Fruit fly (Drosophila melanogaster) whole organism, embryonic: ENCODE results near the gene Pex14.

ENCODE experiments used
- CG12236 ChIP-seq: fragments of 200-800 bp; sonication (Bioruptor generic); optimal IDR thresholded peaks from 2 replicates; lab custom pipeline; 2016; ENCODE audit warnings: missing biosample characterization, missing genetic modification characterization
- CG12942 ChIP-seq: fragments of 200-800 bp; sonication (Bioruptor generic); optimal IDR thresholded peaks from 3 replicates; lab custom pipeline; 2016; ENCODE audit warnings: missing biosample characterization, missing genetic modification characterization
- CG2199 ChIP-seq: fragments of 200-800 bp; sonication (Bioruptor generic); IDR thresholded peaks from 3 replicates; pipeline ENCODE4 v1.3.6; 2022; ENCODE audit warnings: missing biosample characterization, missing genetic modification characterization
- CG8359 ChIP-seq: fragments of 200-800 bp; sonication (Bioruptor generic); optimal IDR thresholded peaks from 2 replicates; lab custom pipeline; 2017; ENCODE audit warnings: missing biosample characterization, mild to moderate bottlenecking, missing genetic modification characterization, borderline replicate concordance
- Dip2 ChIP-seq: fragments of 200-800 bp; sonication (Bioruptor generic); IDR thresholded peaks from 2 replicates; pipeline ENCODE4 v1.3.6; 2022; ENCODE audit warnings: missing biosample characterization, missing genetic modification characterization
- Ets65A ChIP-seq: fragments of 200-800 bp; sonication (Bioruptor generic); peaks from one replicate; lab custom pipeline; 2016; ENCODE audit warnings: missing biosample characterization, missing genetic modification characterization
- Mad ChIP-seq: fragments of 200-800 bp; sonication (Bioruptor generic); optimal IDR thresholded peaks from 2 replicates; lab custom pipeline; 2016; ENCODE audit warnings: missing biosample characterization, missing genetic modification characterization
- NFAT ChIP-seq: fragments of 200-800 bp; sonication (Bioruptor generic); IDR thresholded peaks from 2 replicates; pipeline ENCODE4 v1.3.6; 2022; ENCODE audit warnings: missing biosample characterization, missing genetic modification characterization
- dmrt99B ChIP-seq: fragments of 200-800 bp; sonication (Bioruptor generic); optimal IDR thresholded peaks from 2 replicates; lab custom pipeline; 2018; ENCODE audit warnings: missing biosample characterization, mild to moderate bottlenecking, missing genetic modification characterization, moderate library complexity
- eyg ChIP-seq: fragments of 200-800 bp; sonication (Bioruptor generic); optimal IDR thresholded peaks from 3 replicates; lab custom pipeline; 2016; ENCODE audit warnings: missing biosample characterization, missing genetic modification characterization
- fd3F ChIP-seq: fragments of 200-800 bp; sonication (Bioruptor generic); optimal IDR thresholded peaks from 2 replicates; lab custom pipeline; 2018; ENCODE audit warnings: missing biosample characterization, mild to moderate bottlenecking, missing genetic modification characterization, moderate library complexity
- slp2 ChIP-seq: fragments of 200-800 bp; sonication (Bioruptor generic); optimal IDR thresholded peaks from 2 replicates; lab custom pipeline; 2016; ENCODE audit warnings: missing biosample characterization, missing genetic modification characterization
- tgo ChIP-seq: fragments of 200-800 bp; sonication (Bioruptor generic); IDR thresholded peaks from 3 replicates; pipeline ENCODE4 v1.3.6; 2022; ENCODE audit warnings: missing biosample characterization, missing genetic modification characterization

DNA sequence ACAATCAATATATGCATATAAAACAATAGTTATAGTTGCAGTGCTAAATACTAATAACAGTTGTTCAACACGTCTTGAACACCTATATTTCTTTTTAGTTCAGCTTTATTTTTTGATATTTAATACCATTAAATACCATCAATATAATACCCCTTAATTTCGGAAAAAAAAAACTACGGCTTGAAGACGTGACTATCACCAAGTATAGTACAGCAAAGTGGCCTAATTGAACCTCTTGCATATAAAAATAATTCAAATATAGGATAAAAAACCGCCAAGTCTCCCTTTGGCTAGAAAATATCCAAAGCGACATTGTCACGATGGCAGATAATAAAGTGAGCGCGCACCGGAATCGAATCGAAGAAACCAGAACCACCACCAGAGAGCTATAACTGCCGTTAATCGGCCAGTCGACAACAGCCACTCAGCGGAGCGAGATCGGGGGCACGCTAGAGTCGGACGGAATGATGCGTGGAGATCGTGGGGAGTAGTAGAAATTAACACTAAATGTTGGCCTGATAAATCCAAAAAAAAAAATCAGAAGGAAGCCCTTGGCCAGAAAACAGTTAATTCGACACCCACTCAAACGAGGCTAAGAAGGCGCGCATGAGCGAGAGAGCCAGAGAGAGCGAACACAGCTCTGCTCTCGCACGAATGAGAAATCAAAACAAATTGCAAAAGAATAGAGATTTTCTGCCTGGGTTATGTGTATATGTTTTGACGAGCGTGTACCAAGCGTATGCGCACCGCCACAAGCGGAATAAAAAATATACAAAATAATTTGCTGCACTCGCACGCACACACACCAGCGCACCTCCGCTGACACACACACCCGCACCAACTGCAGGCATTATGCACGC is 6.4 kb downstream of the Pex14 start:
- TF ChIP-seq CG8359 (GFP tag; lab: Kevin White, UChicago) (no peak), CG12942 (GFP tag; lab: Kevin White, UChicago) (no peak), CG12236 (GFP tag; lab: Kevin White, UChicago) (no peak), Dip2 (GFP tag; lab: Robert Waterston, UW) (no peak), Mad (GFP tag; lab: Kevin White, UChicago) (no peak), fd3F (no peak), tgo (GFP tag; lab: Robert Waterston, UW) (no peak; the same call in 2 of the 3 replicates), Ets65A (GFP tag; lab: Kevin White, UChicago) (peak; percentile 26), CG2199 (peak; percentile 81; the same call in 2 of the 3 replicates), NFAT (GFP tag; lab: Robert Waterston, UW) (0 out of 2 replicates have a peak, but pooled peaks have one; percentile 36), eyg (GFP tag; lab: Kevin White, UChicago) (no peak), dmrt99B (tag; lab: Kevin White, UChicago) (peak; percentile 37), slp2 (no peak)
